Worm (Caenorhabditis elegans) whole organism, young adult: ENCODE results near the gene T19C3.6.

Experiments
- K11D2.4 ChIP-seq: fragments of 200-800 bp; sonication (Bioruptor generic); IDR thresholded peaks from 2 replicates; pipeline ENCODE4 v1.3.6; 2022; ENCODE audit warnings: missing genetic modification reagents, missing genetic modification characterization, missing compliant biosample characterization
- ama-1 ChIP-seq, 3 experiments: fragments of 150-350 bp in 1 of 3; sonication (generic microtip) in 2 of 3; optimal IDR thresholded peaks; 2 replicates each; lab custom pipeline; 2014 to 2018; ENCODE audit warnings: missing biosample characterization in 2 of 3, missing genetic modification characterization in 2 of 3, missing genetic modification reagents in 2 of 3
- chd-7 ChIP-seq: sonication (generic microtip); optimal IDR thresholded peaks from 2 replicates; lab custom pipeline; 2016; ENCODE audit warnings: mild to moderate bottlenecking, missing genetic modification characterization, moderate library complexity, missing compliant biosample characterization
- efl-1 ChIP-seq: fragments of 150-350 bp; optimal IDR thresholded peaks from 2 replicates; lab custom pipeline; 2014; ENCODE audit warnings: missing biosample characterization, missing genetic modification reagents, missing genetic modification characterization
- nfya-1 ChIP-seq: sonication (generic microtip); optimal IDR thresholded peaks from 2 replicates; lab custom pipeline; 2017; ENCODE audit warnings: antibody characterized with exemption, missing compliant biosample characterization, missing genetic modification characterization, borderline replicate concordance; ENCODE audit not compliant: insufficient read depth
- pha-4 ChIP-seq: fragments of 150-350 bp; sonication (generic microtip); optimal IDR thresholded peaks from 2 replicates; lab custom pipeline; 2014; ENCODE audit warnings: missing biosample characterization, missing genetic modification reagents, missing genetic modification characterization
- ztf-3 ChIP-seq: fragments of 200-800 bp; sonication (Bioruptor generic); optimal IDR thresholded peaks from 2 replicates; lab custom pipeline; 2018; ENCODE audit warnings: mild to moderate bottlenecking, missing genetic modification characterization, missing compliant biosample characterization

DNA sequence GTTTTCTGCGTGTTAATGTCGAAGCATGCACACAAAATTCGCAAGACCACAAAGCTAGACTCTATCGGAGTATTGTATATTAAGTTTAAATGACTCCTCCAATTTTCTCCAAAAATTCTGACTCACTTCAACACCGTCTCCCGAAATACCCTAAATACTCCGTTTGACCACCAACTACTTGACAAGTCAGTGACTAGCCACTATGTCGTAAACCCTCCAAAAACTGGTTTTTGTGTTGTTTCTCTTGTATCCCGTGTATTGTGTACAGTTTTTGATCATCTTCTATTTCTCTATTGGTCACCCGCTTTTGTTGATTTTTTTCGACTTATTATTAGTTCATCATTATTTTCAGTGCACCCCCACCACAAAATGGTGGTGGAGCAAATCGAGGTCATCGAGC is 27.0 kb upstream of the T19C3.6 start, which contains the start of gene C09F5.1:
- no peak for TF ChIP-seq chd-7 (tag; lab: Kevin White, UChicago)
- TF ChIP-seq efl-1 = no peak
- no peak for TF ChIP-seq pha-4 (tag; lab: Kevin White, UChicago)
- no peak for TF ChIP-seq nfya-1 (tag; lab: Kevin White, UChicago)
- no peak for TF ChIP-seq K11D2.4 (GFP tag; lab: Robert Waterston, UW)
- no peak for TF ChIP-seq ztf-3
- TF ChIP-seq ama-1 (optimal IDR thresholded peaks at IDR 0.05; lab: Kevin White, UChicago) = no peak
- no peak for TF ChIP-seq ama-1 (GFP tag; optimal IDR thresholded peaks at IDR 0.05; lab: Kevin White, UChicago)
